Fruit fly (Drosophila melanogaster) whole organism, pupa: Measurements from ENCODE around the gene SsRbeta.

Experiments used
- CG10348 ChIP-seq: fragments of 200-800 bp; sonication (Bioruptor generic); IDR thresholded peaks from 2 replicates; pipeline ENCODE4 v1.3.6; 2022; ENCODE audit warnings: missing biosample characterization, missing genetic modification characterization
- CG12605 ChIP-seq: fragments of 200-800 bp; sonication (Bioruptor generic); IDR thresholded peaks from 2 replicates; pipeline ENCODE4 v1.3.6; 2022; ENCODE audit warnings: missing biosample characterization, missing genetic modification characterization
- CG13204 ChIP-seq: fragments of 200-800 bp; sonication (Bioruptor generic); optimal IDR thresholded peaks from 2 replicates; lab custom pipeline; 2018; ENCODE audit warnings: missing biosample characterization, mild to moderate bottlenecking, missing genetic modification characterization, moderate library complexity
- CG14655 ChIP-seq: fragments of 200-800 bp; sonication (Bioruptor generic); optimal IDR thresholded peaks from 3 replicates; lab custom pipeline; 2017; ENCODE audit warnings: mild to moderate bottlenecking, missing biosample characterization, missing genetic modification reagents, missing genetic modification characterization
- CG15710 ChIP-seq: fragments of 200-800 bp; sonication (Bioruptor generic); optimal IDR thresholded peaks from 2 replicates; lab custom pipeline; 2018; ENCODE audit warnings: missing biosample characterization, mild to moderate bottlenecking, missing genetic modification characterization, moderate library complexity
- CG17806 ChIP-seq: fragments of 200-800 bp; sonication (Bioruptor generic); optimal IDR thresholded peaks from 2 replicates; lab custom pipeline; 2018; ENCODE audit warnings: missing biosample characterization, mild to moderate bottlenecking, missing genetic modification characterization, moderate library complexity
- CG32121 ChIP-seq: fragments of 200-800 bp; sonication (Bioruptor generic); IDR thresholded peaks from 2 replicates; pipeline ENCODE4 v1.3.6; 2022; ENCODE audit warnings: missing biosample characterization, missing genetic modification characterization
- CG34367 ChIP-seq: fragments of 200-800 bp; sonication (Bioruptor generic); optimal IDR thresholded peaks from 2 replicates; lab custom pipeline; 2018; ENCODE audit warnings: missing biosample characterization, mild to moderate bottlenecking, missing genetic modification characterization
- CG4496 ChIP-seq: fragments of 200-800 bp; sonication (Bioruptor generic); IDR thresholded peaks from 3 replicates; pipeline ENCODE4 v1.3.6; 2022; ENCODE audit warnings: missing biosample characterization, missing genetic modification characterization
- CG8159 ChIP-seq: fragments of 200-800 bp; sonication (Bioruptor generic); optimal IDR thresholded peaks from 3 replicates; lab custom pipeline; 2018; ENCODE audit warnings: missing biosample characterization, mild to moderate bottlenecking, missing genetic modification characterization, moderate library complexity
- CG8301 ChIP-seq: fragments of 200-800 bp; sonication (Bioruptor generic); optimal IDR thresholded peaks from 2 replicates; lab custom pipeline; 2018; ENCODE audit warnings: missing biosample characterization, mild to moderate bottlenecking, missing genetic modification characterization
- CG9948 ChIP-seq: fragments of 200-800 bp; sonication (Bioruptor generic); optimal IDR thresholded peaks from 2 replicates; lab custom pipeline; 2018; ENCODE audit warnings: missing biosample characterization, mild to moderate bottlenecking, missing genetic modification characterization, moderate library complexity
- D1 ChIP-seq: fragments of 200-800 bp; sonication (Bioruptor generic); optimal IDR thresholded peaks from 2 replicates; lab custom pipeline; 2018; ENCODE audit warnings: missing biosample characterization, mild to moderate bottlenecking, missing genetic modification characterization, moderate library complexity
- EcR ChIP-seq: fragments of 200-800 bp; sonication (Bioruptor generic); optimal IDR thresholded peaks from 3 replicates; lab custom pipeline; 2019; ENCODE audit warnings: missing biosample characterization, missing genetic modification characterization, mild to moderate bottlenecking, moderate library complexity, missing genetic modification reagents
- Ets98B ChIP-seq: fragments of 200-800 bp; sonication (Bioruptor generic); IDR thresholded peaks from 2 replicates; pipeline ENCODE4 v1.3.6; 2022; ENCODE audit warnings: missing biosample characterization, missing genetic modification characterization
- Pif1A ChIP-seq: fragments of 200-800 bp; sonication (Bioruptor generic); optimal IDR thresholded peaks from 3 replicates; lab custom pipeline; 2016; ENCODE audit warnings: missing biosample characterization, missing genetic modification characterization
- Pif1B ChIP-seq: fragments of 200-800 bp; sonication (Bioruptor generic); optimal IDR thresholded peaks from 3 replicates; lab custom pipeline; 2016; ENCODE audit warnings: missing biosample characterization, missing genetic modification characterization
- Snoo ChIP-seq: fragments of 200-800 bp; sonication (Bioruptor generic); optimal IDR thresholded peaks from 3 replicates; lab custom pipeline; 2017; ENCODE audit warnings: missing biosample characterization, mild to moderate bottlenecking, missing genetic modification characterization, inconsistent platforms
- fd96Ca ChIP-seq: fragments of 200-800 bp; sonication (Bioruptor generic); IDR thresholded peaks from 3 replicates; pipeline ENCODE4 v1.3.6; 2022; ENCODE audit warnings: missing biosample characterization, missing genetic modification characterization
- gl ChIP-seq: fragments of 200-800 bp; sonication (Bioruptor generic); optimal IDR thresholded peaks from 2 replicates; lab custom pipeline; 2018; ENCODE audit warnings: missing biosample characterization, mild to moderate bottlenecking, missing genetic modification characterization
- rn ChIP-seq: fragments of 200-800 bp; sonication (Bioruptor generic); IDR thresholded peaks from 2 replicates; pipeline ENCODE4 v1.3.6; 2022; ENCODE audit warnings: missing biosample characterization, missing genetic modification characterization

The SsRbeta gene

dm6 chr3L:16177309-16177708 lies 47.9 kb downstream of the SsRbeta start:
- TF ChIP-seq D1 (no peak), CG32121 (no peak), Ets98B (no peak), CG12605 (GFP tag; lab: Robert Waterston, UW) (no peak), Snoo (peak; percentile 44), CG8301 (no peak), CG17806 (tag; lab: Kevin White, UChicago) (peak; percentile 35), rn (no peak), CG14655 (peak; percentile 5), CG9948 (tag; lab: Kevin White, UChicago) (peak; percentile 16), fd96Ca (GFP tag; lab: Robert Waterston, UW) (no peak), CG4496 (GFP tag; lab: Robert Waterston, UW) (peak; percentile 46; the same call in 1 of the 3 replicates), EcR (GFP tag; lab: Kevin White, UChicago) (no peak), Pif1A (GFP tag; lab: Kevin White, UChicago) (no peak), CG8159 (tag; lab: Kevin White, UChicago) (peak; percentile 50), gl (tag; lab: Kevin White, UChicago) (no peak), CG15710 (peak; percentile 52), CG34367 (tag; lab: Kevin White, UChicago) (peak; percentile 4), CG10348 (GFP tag; lab: Robert Waterston, UW) (no peak), CG13204 (peak; percentile 61), Pif1B (GFP tag; lab: Kevin White, UChicago) (peak; percentile 8)

dm6 chr3L:16177751-16178150 lies 48.3 kb downstream of the SsRbeta start:
- TF ChIP-seq EcR (GFP tag; lab: Kevin White, UChicago) (no peak), Pif1A (GFP tag; lab: Kevin White, UChicago) (no peak), CG8159 (tag; lab: Kevin White, UChicago) (no peak), CG4496 (GFP tag; lab: Robert Waterston, UW) (peak; percentile 3; the same call in 1 of the 3 replicates)

dm6 chr3L:16178433-16178832 lies 49.0 kb downstream of the SsRbeta start:
- TF ChIP-seq CG10348 (GFP tag; lab: Robert Waterston, UW): no peak
- TF ChIP-seq CG34367 (tag; lab: Kevin White, UChicago): no peak
- no peak for TF ChIP-seq gl (tag; lab: Kevin White, UChicago)
- peak; percentile 79 for TF ChIP-seq Snoo
- TF ChIP-seq rn: no peak
- no peak for TF ChIP-seq Pif1B (GFP tag; lab: Kevin White, UChicago)
- no peak for TF ChIP-seq fd96Ca (GFP tag; lab: Robert Waterston, UW)
- no peak for TF ChIP-seq CG14655
- no peak for TF ChIP-seq CG32121
- TF ChIP-seq CG9948 (tag; lab: Kevin White, UChicago): no peak
- no peak for TF ChIP-seq CG12605 (GFP tag; lab: Robert Waterston, UW)
- TF ChIP-seq EcR (GFP tag; lab: Kevin White, UChicago): peak; percentile 74
- TF ChIP-seq CG13204: peak; percentile 84
- no peak for TF ChIP-seq CG15710
- no peak for TF ChIP-seq CG17806 (tag; lab: Kevin White, UChicago)
- TF ChIP-seq Pif1A (GFP tag; lab: Kevin White, UChicago): peak; percentile 11
- TF ChIP-seq D1: no peak
